Worm (Caenorhabditis elegans) whole organism, mixed stage, embryonic: ENCODE measurements around the gene R12B2.3.

Experiments used
- ces-1 ChIP-seq: fragments of 150-350 bp; optimal IDR thresholded peaks from 2 replicates; lab custom pipeline; 2014; ENCODE audit warnings: missing biosample characterization, missing genetic modification reagents, missing genetic modification characterization
- lin-13 ChIP-seq: fragments of 150-350 bp; optimal IDR thresholded peaks from 2 replicates; lab custom pipeline; 2014; ENCODE audit warnings: missing biosample characterization, missing genetic modification characterization
- lin-32 ChIP-seq: fragments of 200-800 bp; sonication (Bioruptor generic); optimal IDR thresholded peaks from 2 replicates; lab custom pipeline; 2018; ENCODE audit warnings: mild to moderate bottlenecking, missing genetic modification characterization, missing compliant biosample characterization
- lsy-2 ChIP-seq: fragments of 150-350 bp; optimal IDR thresholded peaks from 2 replicates; lab custom pipeline; 2014; ENCODE audit warnings: missing biosample characterization, missing genetic modification characterization
- mep-1 ChIP-seq: fragments of 150-350 bp; optimal IDR thresholded peaks from 2 replicates; lab custom pipeline; 2017; ENCODE audit warnings: missing biosample characterization, missing genetic modification reagents, missing genetic modification characterization, inconsistent platforms
- nhr-237 ChIP-seq: fragments of 150-350 bp; optimal IDR thresholded peaks from 2 replicates; lab custom pipeline; 2014; ENCODE audit warnings: missing biosample characterization, missing genetic modification characterization
- nhr-28 ChIP-seq: fragments of 150-350 bp; optimal IDR thresholded peaks from 2 replicates; lab custom pipeline; 2014; ENCODE audit warnings: missing biosample characterization, missing genetic modification characterization
- snpc-4 ChIP-seq: fragments of 150-350 bp; optimal IDR thresholded peaks from 2 replicates; lab custom pipeline; 2014; ENCODE audit warnings: missing biosample characterization, missing genetic modification characterization
- sptf-1 ChIP-seq: sonication (generic microtip); optimal IDR thresholded peaks from 2 replicates; lab custom pipeline; 2017; ENCODE audit warnings: mild to moderate bottlenecking, missing genetic modification characterization, moderate library complexity, missing compliant biosample characterization
- unc-39 ChIP-seq: fragments of 150-350 bp; optimal IDR thresholded peaks from 2 replicates; lab custom pipeline; 2014; ENCODE audit warnings: missing biosample characterization, missing genetic modification characterization
- ztf-11 ChIP-seq: fragments of 150-350 bp; optimal IDR thresholded peaks from 2 replicates; lab custom pipeline; 2014; ENCODE audit warnings: missing biosample characterization, missing genetic modification characterization

DNA sequence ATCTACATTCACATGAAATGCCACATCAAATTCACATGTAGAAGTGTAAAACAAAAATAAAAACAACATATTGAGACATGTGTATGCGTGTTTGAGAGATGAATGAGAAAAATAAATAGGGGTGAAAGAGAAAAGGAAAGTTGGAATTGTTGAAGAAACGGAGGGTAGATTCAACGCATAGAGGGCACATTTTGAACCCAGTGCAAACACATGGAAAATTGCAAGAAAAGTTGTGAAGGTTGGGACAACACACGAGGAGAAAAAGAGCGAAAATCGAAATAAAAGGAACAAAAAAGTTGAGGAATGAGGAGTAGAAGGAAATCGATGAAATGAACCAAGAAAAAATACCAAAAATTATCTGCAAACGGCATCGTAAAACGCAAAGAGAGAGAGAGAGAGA, 34.2 kb downstream of the R12B2.3 start:
- TF ChIP-seq nhr-237 (tag; lab: Kevin White, UChicago) (no peak), lsy-2 (tag; lab: Kevin White, UChicago) (no peak), mep-1 (tag; lab: Kevin White, UChicago) (no peak), lin-13 (no peak), nhr-28 (tag; lab: Kevin White, UChicago) (no peak), sptf-1 (no peak), unc-39 (no peak), lin-32 (GFP tag; lab: Kevin White, UChicago) (no peak), ztf-11 (tag; lab: Kevin White, UChicago) (no peak), ces-1 (GFP tag; lab: Kevin White, UChicago) (no peak), snpc-4 (tag; lab: Kevin White, UChicago) (no peak)
